Worm (Caenorhabditis elegans) whole organism, midembryonic: ENCODE measurements around the gene daf-22.

ENCODE experiments used
- T22C8.4 ChIP-seq: fragments of 200-800 bp; sonication (Bioruptor generic); IDR thresholded peaks from 2 replicates; pipeline ENCODE4 v1.3.6; 2022; ENCODE audit warnings: missing genetic modification characterization, missing compliant biosample characterization
- cog-1 ChIP-seq: sonication (generic microtip); optimal IDR thresholded peaks from 2 replicates; lab custom pipeline; 2016; ENCODE audit warnings: missing genetic modification characterization, missing compliant biosample characterization
- klf-2 ChIP-seq: fragments of 200-800 bp; sonication (Bioruptor generic); conservative IDR thresholded peaks from 2 replicates; pipeline ENCODE4 v1.3.6; 2022; ENCODE audit warnings: missing genetic modification reagents, missing genetic modification characterization, missing compliant biosample characterization
- ref-1 ChIP-seq: fragments of 200-800 bp; sonication (Bioruptor generic); conservative IDR thresholded peaks from 2 replicates; pipeline ENCODE4 v1.3.6; 2022; ENCODE audit warnings: missing genetic modification reagents, missing genetic modification characterization, missing compliant biosample characterization
- ztf-29 ChIP-seq: fragments of 200-800 bp; sonication (Bioruptor generic); IDR thresholded peaks from 2 replicates; pipeline ENCODE4 v1.3.6; 2022; ENCODE audit warnings: missing genetic modification reagents, missing genetic modification characterization, missing compliant biosample characterization

DNA sequence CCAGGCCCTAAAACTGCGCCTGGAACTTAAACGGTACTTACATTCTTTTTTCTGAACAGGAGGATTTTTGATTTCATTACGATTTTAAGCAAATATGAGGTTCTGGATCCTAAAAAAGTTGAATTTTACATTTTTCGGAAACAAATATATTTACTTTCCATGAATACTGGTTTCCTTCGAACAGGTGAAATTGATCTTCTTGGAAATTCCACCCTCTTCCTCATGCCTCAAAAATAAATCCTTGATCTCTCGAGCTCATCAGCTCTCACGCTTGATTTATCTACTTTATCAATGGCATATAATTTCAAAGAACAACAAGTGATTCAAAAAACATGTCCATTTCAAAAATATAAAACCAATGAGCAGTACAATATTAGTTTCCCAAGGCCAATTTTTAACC, 38.0 kb downstream of the daf-22 start:
- TF ChIP-seq cog-1 (tag; lab: Kevin White, UChicago), result no peak
- no peak for TF ChIP-seq T22C8.4 (GFP tag; lab: Robert Waterston, UW)
- TF ChIP-seq ztf-29 (GFP tag; lab: Robert Waterston, UW), result no peak
- no peak for TF ChIP-seq ref-1 (GFP tag; lab: Robert Waterston, UW)
- TF ChIP-seq klf-2 (GFP tag; lab: Robert Waterston, UW), result no peak
